Worm (Caenorhabditis elegans) whole organism, late embryonic: ENCODE measurements around the gene T03F6.6.

Experiments used
- K02D7.2 ChIP-seq: sonication (generic microtip); optimal IDR thresholded peaks from 2 replicates; lab custom pipeline; 2017; ENCODE audit warnings: mild to moderate bottlenecking, missing genetic modification characterization, missing compliant biosample characterization
- ahr-1 ChIP-seq: sonication (generic microtip); optimal IDR thresholded peaks from 2 replicates; lab custom pipeline; 2016; ENCODE audit warnings: missing genetic modification characterization, missing compliant biosample characterization
- ama-1 ChIP-seq: fragments of 150-350 bp; optimal IDR thresholded peaks from 2 replicates; lab custom pipeline; 2014
- ceh-30 ChIP-seq: fragments of 150-350 bp; optimal IDR thresholded peaks from 2 replicates; lab custom pipeline; 2014; ENCODE audit warnings: missing biosample characterization, missing genetic modification characterization
- dmd-4 ChIP-seq: sonication (generic microtip); optimal IDR thresholded peaks from 2 replicates; lab custom pipeline; 2016; ENCODE audit warnings: borderline replicate concordance, missing genetic modification characterization, missing compliant biosample characterization
- elt-4 ChIP-seq: sonication (generic microtip); optimal IDR thresholded peaks from 2 replicates; lab custom pipeline; 2016; ENCODE audit warnings: missing genetic modification characterization, missing compliant biosample characterization
- fkh-10 ChIP-seq: fragments of 150-350 bp; optimal IDR thresholded peaks from 2 replicates; lab custom pipeline; 2014; ENCODE audit warnings: missing biosample characterization, missing genetic modification reagents, missing genetic modification characterization
- hlh-13 ChIP-seq: fragments of 200-800 bp; sonication (Bioruptor generic); optimal IDR thresholded peaks from 2 replicates; lab custom pipeline; 2018; ENCODE audit warnings: mild to moderate bottlenecking, missing genetic modification characterization, missing compliant biosample characterization
- hlh-30 ChIP-seq: sonication (generic microtip); optimal IDR thresholded peaks from 2 replicates; lab custom pipeline; 2017; ENCODE audit warnings: antibody characterized with exemption, missing genetic modification characterization, missing compliant biosample characterization; ENCODE audit not compliant: insufficient read depth
- lin-11 ChIP-seq: fragments of 200-800 bp; sonication (Bioruptor generic); optimal IDR thresholded peaks from 2 replicates; lab custom pipeline; 2018; ENCODE audit warnings: mild to moderate bottlenecking, missing genetic modification characterization, missing compliant biosample characterization
- nhr-11 ChIP-seq: fragments of 150-350 bp; optimal IDR thresholded peaks from 2 replicates; lab custom pipeline; 2014; ENCODE audit warnings: missing biosample characterization, missing genetic modification characterization
- pat-9 ChIP-seq: fragments of 200-800 bp; sonication (Bioruptor generic); optimal IDR thresholded peaks from 2 replicates; lab custom pipeline; 2018; ENCODE audit warnings: mild to moderate bottlenecking, missing genetic modification characterization, moderate library complexity, missing compliant biosample characterization
- pax-1 ChIP-seq: fragments of 150-350 bp; optimal IDR thresholded peaks from 2 replicates; lab custom pipeline; 2014; ENCODE audit warnings: missing biosample characterization, missing genetic modification characterization
- syd-9 ChIP-seq: sonication (generic microtip); optimal IDR thresholded peaks from 2 replicates; lab custom pipeline; 2016; ENCODE audit warnings: mild to moderate bottlenecking, missing genetic modification characterization, moderate library complexity, missing compliant biosample characterization
- unc-3 ChIP-seq, 2 experiments: fragments of 200-800 bp in 1 of 2; sonication (Bioruptor generic) in 1 of 2; sonication (generic microtip) in 1 of 2; conservative IDR thresholded peaks in 1 of 2; optimal IDR thresholded peaks in 1 of 2; 2 replicates each; pipeline versions ENCODE4 v1.3.6 to Lab custom; 2016 to 2022; ENCODE audit warnings: missing compliant biosample characterization in 2 of 2, missing genetic modification characterization in 2 of 2, missing genetic modification reagents in 1 of 2
- unc-86 ChIP-seq: sonication (generic microtip); optimal IDR thresholded peaks from 2 replicates; lab custom pipeline; 2016; ENCODE audit warnings: missing genetic modification characterization, missing compliant biosample characterization
- ztf-16 ChIP-seq: sonication (generic microtip); optimal IDR thresholded peaks from 2 replicates; lab custom pipeline; 2017; ENCODE audit warnings: missing genetic modification characterization, missing compliant biosample characterization

The T03F6.6 gene

DNA sequence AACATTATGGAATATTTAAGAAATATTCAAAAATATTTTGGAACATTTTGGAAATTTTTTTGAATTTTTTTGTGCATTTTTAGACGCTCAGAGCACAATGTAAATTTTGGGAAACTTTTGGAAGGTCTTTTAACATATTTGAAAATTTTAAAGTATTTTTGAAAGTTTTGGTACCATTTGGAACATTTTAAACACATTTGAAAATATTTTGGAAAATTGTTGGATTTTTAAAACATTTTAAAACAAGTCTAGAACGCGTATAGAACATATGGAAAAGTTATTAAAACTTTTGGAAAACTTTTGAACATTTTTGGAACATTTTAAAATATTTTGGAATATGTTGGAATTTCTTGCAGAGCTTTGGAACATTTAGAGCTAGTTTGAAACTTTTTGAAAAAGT lies 46.3 kb downstream of the T03F6.6 start, which contains the start of gene sdz-20:
Gene sdz-20, plus strand, starts transcription at position 301 of the 400 bp plus-strand sequence.
- no peak for TF ChIP-seq fkh-10 (GFP tag; lab: Kevin White, UChicago)
- no peak for TF ChIP-seq hlh-30 (tag; lab: Kevin White, UChicago)
- TF ChIP-seq unc-86 (tag; lab: Kevin White, UChicago) = no peak
- TF ChIP-seq ahr-1 (tag; lab: Kevin White, UChicago) = no peak

DNA sequence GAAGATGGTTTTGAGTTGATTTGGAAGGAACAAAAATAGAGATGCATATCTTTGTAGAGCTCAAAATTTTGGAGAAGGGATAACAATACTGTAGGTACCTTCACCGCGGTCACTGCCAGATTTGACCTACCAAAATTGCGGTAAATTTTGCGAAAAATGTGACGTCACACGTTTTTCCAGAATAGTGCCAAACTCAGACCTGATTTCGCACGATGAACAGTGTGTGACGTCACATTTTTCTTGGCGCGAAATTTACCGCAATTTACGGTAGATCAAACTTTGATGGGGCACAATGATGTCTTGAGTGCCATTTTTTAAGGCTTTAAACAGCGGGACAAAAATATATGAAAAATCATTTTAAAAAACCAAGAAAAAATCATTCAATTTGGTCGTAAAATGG lies 51.2 kb downstream of the T03F6.6 start:
- TF ChIP-seq pat-9 (tag; lab: Kevin White, UChicago) (no peak), ztf-16 (no peak), unc-86 (tag; lab: Kevin White, UChicago) (no peak), elt-4 (tag; lab: Kevin White, UChicago) (no peak), lin-11 (no peak), syd-9 (no peak), nhr-11 (tag; lab: Kevin White, UChicago) (no peak), dmd-4 (no peak), K02D7.2 (no peak), hlh-13 (no peak), unc-3 (GFP tag; conservative IDR thresholded peaks at IDR 0.05; lab: Robert Waterston, UW) (no peak), unc-3 (tag; optimal IDR thresholded peaks at IDR 0.05; lab: Kevin White, UChicago) (no peak), pax-1 (no peak), ceh-30 (tag; lab: Kevin White, UChicago) (no peak), ama-1 (lab: Kevin White, UChicago) (no peak)
- TF ChIP-seq, all 69 proteins: peak for 0
